Fruit fly (Drosophila melanogaster) whole organism, embryonic: Measurements from ENCODE around the gene srl.

ENCODE experiments used
- Blimp-1 ChIP-seq: fragments of 200-800 bp; sonication (Bioruptor generic); optimal IDR thresholded peaks from 3 replicates; lab custom pipeline; 2018; ENCODE audit warnings: missing biosample characterization, missing genetic modification characterization, mild to moderate bottlenecking, moderate library complexity, missing genetic modification reagents
- C15 ChIP-seq: fragments of 200-800 bp; sonication (Bioruptor generic); IDR thresholded peaks from 3 replicates; pipeline ENCODE4 v1.3.6; 2022; ENCODE audit warnings: missing biosample characterization, missing genetic modification characterization
- CG10274 ChIP-seq: fragments of 200-800 bp; sonication (Bioruptor generic); optimal IDR thresholded peaks from 3 replicates; lab custom pipeline; 2017; ENCODE audit warnings: missing biosample characterization, mild to moderate bottlenecking, missing genetic modification characterization
- CG10565 ChIP-seq: fragments of 200-800 bp; sonication (Bioruptor generic); optimal IDR thresholded peaks from 3 replicates; lab custom pipeline; 2016; ENCODE audit warnings: missing biosample characterization, mild to moderate bottlenecking, missing genetic modification characterization
- CG10654 ChIP-seq: fragments of 200-800 bp; sonication (Bioruptor generic); optimal IDR thresholded peaks from 2 replicates; lab custom pipeline; 2016; ENCODE audit warnings: missing biosample characterization, missing genetic modification characterization
- CG11247 ChIP-seq: fragments of 200-800 bp; sonication (Bioruptor generic); IDR thresholded peaks from 2 replicates; pipeline ENCODE4 v1.3.6; 2022; ENCODE audit warnings: missing biosample characterization, missing genetic modification characterization
- CG12236 ChIP-seq: fragments of 200-800 bp; sonication (Bioruptor generic); optimal IDR thresholded peaks from 2 replicates; lab custom pipeline; 2016; ENCODE audit warnings: missing biosample characterization, missing genetic modification characterization
- CG13624 ChIP-seq: fragments of 200-800 bp; sonication (Bioruptor generic); optimal IDR thresholded peaks from 2 replicates; lab custom pipeline; 2016; ENCODE audit warnings: missing biosample characterization, missing genetic modification characterization
- CG2116 ChIP-seq: fragments of 200-800 bp; sonication (Bioruptor generic); optimal IDR thresholded peaks from 3 replicates; lab custom pipeline; 2018; ENCODE audit warnings: missing biosample characterization, mild to moderate bottlenecking, missing genetic modification characterization
- CG32767 ChIP-seq: fragments of 200-800 bp; sonication (Bioruptor generic); IDR thresholded peaks from 2 replicates; pipeline ENCODE4 v1.3.6; 2022; ENCODE audit warnings: missing biosample characterization, missing genetic modification characterization
- CG33213 ChIP-seq: fragments of 200-800 bp; sonication (Bioruptor generic); optimal IDR thresholded peaks from 3 replicates; lab custom pipeline; 2016; ENCODE audit warnings: missing biosample characterization, missing genetic modification characterization
- CG3726 ChIP-seq: fragments of 200-800 bp; sonication (Bioruptor generic); IDR thresholded peaks from 3 replicates; pipeline ENCODE4, ENCODE4 v1.3.6; 2022; ENCODE audit warnings: missing biosample characterization, missing genetic modification characterization
- CG3847 ChIP-seq: fragments of 200-800 bp; sonication (Bioruptor generic); IDR thresholded peaks from 2 replicates; pipeline ENCODE4 v1.3.6; 2022; ENCODE audit warnings: missing biosample characterization, missing genetic modification characterization
- CG4820 ChIP-seq: fragments of 200-800 bp; sonication (Bioruptor generic); optimal IDR thresholded peaks from 3 replicates; lab custom pipeline; 2016; ENCODE audit warnings: missing biosample characterization, missing genetic modification characterization
- CG7928 ChIP-seq: fragments of 200-800 bp; sonication (Bioruptor generic); optimal IDR thresholded peaks from 2 replicates; lab custom pipeline; 2017; ENCODE audit warnings: missing biosample characterization, mild to moderate bottlenecking, missing genetic modification characterization
- CG7963 ChIP-seq: fragments of 200-800 bp; sonication (Bioruptor generic); IDR thresholded peaks from 3 replicates; pipeline ENCODE4 v1.3.6; 2022; ENCODE audit warnings: missing biosample characterization, missing genetic modification characterization; ENCODE audit not compliant: partially characterized antibody
- CG8765 ChIP-seq: fragments of 200-800 bp; sonication (Bioruptor generic); IDR thresholded peaks from 2 replicates; pipeline ENCODE4 v1.3.6; 2022; ENCODE audit warnings: missing biosample characterization, missing genetic modification characterization
- CG9215 ChIP-seq: fragments of 200-800 bp; sonication (Bioruptor generic); IDR thresholded peaks from 2 replicates; pipeline ENCODE4 v1.3.6; 2022; ENCODE audit warnings: missing biosample characterization, missing genetic modification characterization
- CG9727 ChIP-seq: fragments of 200-800 bp; sonication (Bioruptor generic); optimal IDR thresholded peaks from 3 replicates; lab custom pipeline; 2017; ENCODE audit warnings: missing biosample characterization, mild to moderate bottlenecking, missing genetic modification characterization
- Doc2 ChIP-seq: fragments of 200-800 bp; sonication (Bioruptor generic); IDR thresholded peaks from 2 replicates; pipeline ENCODE4 v1.3.6; 2022; ENCODE audit warnings: missing biosample characterization, missing genetic modification characterization
- E2f1 ChIP-seq: fragments of 200-800 bp; sonication (Bioruptor generic); IDR thresholded peaks from 2 replicates; pipeline ENCODE4 v1.3.6; 2022; ENCODE audit warnings: missing biosample characterization, missing genetic modification characterization
- Fer1 ChIP-seq: fragments of 200-800 bp; sonication (Bioruptor generic); optimal IDR thresholded peaks from 2 replicates; lab custom pipeline; 2017; ENCODE audit warnings: missing biosample characterization, mild to moderate bottlenecking, missing genetic modification characterization
- H15 ChIP-seq: fragments of 200-800 bp; sonication (Bioruptor generic); IDR thresholded peaks from 3 replicates; pipeline ENCODE4 v1.3.6; 2022; ENCODE audit warnings: missing biosample characterization, missing genetic modification characterization
- H2.0 ChIP-seq: fragments of 200-800 bp; sonication (Bioruptor generic); IDR thresholded peaks from 2 replicates; pipeline ENCODE4 v1.3.6; 2022; ENCODE audit warnings: missing biosample characterization, missing genetic modification characterization
- Hsf ChIP-seq: fragments of 200-800 bp; sonication (Bioruptor generic); optimal IDR thresholded peaks from 3 replicates; lab custom pipeline; 2016; ENCODE audit warnings: missing biosample characterization, missing genetic modification characterization
- Lim3 ChIP-seq: fragments of 200-800 bp; sonication (Bioruptor generic); IDR thresholded peaks from 2 replicates; pipeline ENCODE4 v1.3.6; 2022; ENCODE audit warnings: missing biosample characterization, missing genetic modification characterization
- Mad ChIP-seq: fragments of 200-800 bp; sonication (Bioruptor generic); optimal IDR thresholded peaks from 2 replicates; lab custom pipeline; 2016; ENCODE audit warnings: missing biosample characterization, missing genetic modification characterization
- Mes4 ChIP-seq: fragments of 200-800 bp; sonication (Bioruptor generic); optimal IDR thresholded peaks from 2 replicates; lab custom pipeline; 2016; ENCODE audit warnings: missing biosample characterization, missing genetic modification characterization
- Mrtf ChIP-seq: fragments of 200-800 bp; sonication (Bioruptor generic); IDR thresholded peaks from 3 replicates; pipeline ENCODE4 v1.3.6; 2022; ENCODE audit warnings: missing biosample characterization, missing genetic modification characterization
- NFAT ChIP-seq: fragments of 200-800 bp; sonication (Bioruptor generic); IDR thresholded peaks from 2 replicates; pipeline ENCODE4 v1.3.6; 2022; ENCODE audit warnings: missing biosample characterization, missing genetic modification characterization
- Sry-δ ChIP-seq: fragments of 200-800 bp; sonication (Bioruptor generic); optimal IDR thresholded peaks from 2 replicates; lab custom pipeline; 2016; ENCODE audit warnings: missing biosample characterization, missing genetic modification characterization
- amos ChIP-seq: fragments of 200-800 bp; sonication (Bioruptor generic); IDR thresholded peaks from 2 replicates; pipeline ENCODE4 v1.3.6; 2022; ENCODE audit warnings: missing biosample characterization, missing genetic modification characterization; ENCODE audit not compliant: partially characterized antibody
- bcd ChIP-seq: fragments of 200-800 bp; sonication (Bioruptor generic); optimal IDR thresholded peaks from 2 replicates; lab custom pipeline; 2017; ENCODE audit warnings: missing biosample characterization, mild to moderate bottlenecking, missing genetic modification characterization
- emc ChIP-seq: fragments of 200-800 bp; sonication (Bioruptor generic); optimal IDR thresholded peaks from 2 replicates; lab custom pipeline; 2016; ENCODE audit warnings: missing biosample characterization, missing genetic modification characterization
- gfzf ChIP-seq: fragments of 200-800 bp; sonication (Bioruptor generic); optimal IDR thresholded peaks from 2 replicates; lab custom pipeline; 2016; ENCODE audit warnings: missing biosample characterization, mild to moderate bottlenecking, missing genetic modification characterization, moderate library complexity
- gsb ChIP-seq: fragments of 200-800 bp; sonication (Bioruptor generic); IDR thresholded peaks from 2 replicates; pipeline ENCODE4 v1.3.6; 2022; ENCODE audit warnings: missing biosample characterization, missing genetic modification characterization
- hkb ChIP-seq, 2 experiments: fragments of 200-800 bp in 1 of 2; fragments of >200 bp in 1 of 2; sonication (Bioruptor generic) in 1 of 2; IDR thresholded peaks in 1 of 2; optimal IDR thresholded peaks in 1 of 2; 2 replicates each; pipeline versions ENCODE4 v1.3.6 to Lab custom; 2017 to 2022; ENCODE audit warnings: missing biosample characterization in 1 of 2, missing genetic modification characterization in 1 of 2
- hth ChIP-seq: fragments of >200 bp; optimal IDR thresholded peaks from 2 replicates; lab custom pipeline; 2017; ENCODE audit warnings: inconsistent platforms
- lola ChIP-seq, 3 experiments: fragments of >200 bp in 2 of 3; fragments of 200-800 bp in 1 of 3; sonication (Bioruptor generic) in 1 of 3; optimal IDR thresholded peaks; 2 replicates each; lab custom pipeline; 2017 to 2019; ENCODE audit warnings: missing biosample characterization in 3 of 3, missing genetic modification characterization in 3 of 3, mild to moderate bottlenecking in 1 of 3, moderate library complexity in 1 of 3
- lov ChIP-seq, 2 experiments: fragments of 200-800 bp in 1 of 2; fragments of >200 bp in 1 of 2; sonication (Bioruptor generic) in 1 of 2; IDR thresholded peaks in 1 of 2; optimal IDR thresholded peaks in 1 of 2; 2 replicates in 1 of 2; 3 replicates in 1 of 2; pipeline versions ENCODE4 v1.3.6 to Lab custom; 2017 to 2022; ENCODE audit warnings: missing biosample characterization in 1 of 2, missing genetic modification characterization in 1 of 2
- luna ChIP-seq: fragments of 200-800 bp; sonication (Bioruptor generic); optimal IDR thresholded peaks from 2 replicates; lab custom pipeline; 2016; ENCODE audit warnings: missing biosample characterization, missing genetic modification characterization
- maf-S ChIP-seq: fragments of 200-800 bp; sonication (Bioruptor generic); optimal IDR thresholded peaks from 2 replicates; lab custom pipeline; 2016; ENCODE audit warnings: missing biosample characterization, missing genetic modification characterization
- mirr ChIP-seq: fragments of 200-800 bp; sonication (Bioruptor generic); optimal IDR thresholded peaks from 3 replicates; lab custom pipeline; 2018; ENCODE audit warnings: missing biosample characterization, mild to moderate bottlenecking, missing genetic modification characterization
- pb ChIP-seq: fragments of 200-800 bp; sonication (Bioruptor generic); optimal IDR thresholded peaks from 3 replicates; lab custom pipeline; 2016; ENCODE audit warnings: missing biosample characterization, missing genetic modification characterization
- psq ChIP-seq: fragments of 200-800 bp; sonication (Bioruptor generic); optimal IDR thresholded peaks from 2 replicates; lab custom pipeline; 2017; ENCODE audit warnings: missing biosample characterization, missing genetic modification characterization
- schlank ChIP-seq: fragments of 200-800 bp; sonication (Bioruptor generic); optimal IDR thresholded peaks from 2 replicates; lab custom pipeline; 2018; ENCODE audit warnings: missing biosample characterization, mild to moderate bottlenecking, missing genetic modification characterization
- shn ChIP-seq: fragments of 200-800 bp; sonication (Bioruptor generic); optimal IDR thresholded peaks from 3 replicates; lab custom pipeline; 2016; ENCODE audit warnings: missing biosample characterization, missing genetic modification characterization
- tio ChIP-seq: fragments of 200-800 bp; sonication (Bioruptor generic); optimal IDR thresholded peaks from 2 replicates; lab custom pipeline; 2017; ENCODE audit warnings: missing biosample characterization, missing genetic modification characterization, inconsistent platforms
- ttk ChIP-seq: fragments of 200-800 bp; sonication (Bioruptor generic); IDR thresholded peaks from 2 replicates; pipeline ENCODE4 v2.1.2; 2022; ENCODE audit warnings: missing biosample characterization, missing genetic modification characterization
- zf30C ChIP-seq: fragments of 200-800 bp; sonication (Bioruptor generic); optimal IDR thresholded peaks from 3 replicates; lab custom pipeline; 2018; ENCODE audit warnings: missing biosample characterization, mild to moderate bottlenecking, missing genetic modification characterization

srl gene

dm6 chr3R:4433441-4434077, 4.4 kb upstream of the srl start, which contains the start of the genes eIF3a and CG1074 (continued):
- TF ChIP-seq CG10565 (GFP tag; lab: Kevin White, UChicago) = no peak
- TF ChIP-seq bcd (GFP tag; lab: Kevin White, UChicago) = peak; percentile 73
- no peak for TF ChIP-seq CG9215
- no peak for TF ChIP-seq Blimp-1 (GFP tag; lab: Kevin White, UChicago)
- TF ChIP-seq Mrtf (GFP tag; lab: Robert Waterston, UW) = no peak; the same call in 2 of the 3 replicates
- TF ChIP-seq emc (GFP tag; lab: Kevin White, UChicago) = peak; percentile 28
- TF ChIP-seq CG7963 (GFP tag; lab: Robert Waterston, UW) = peak; percentile 98
- TF ChIP-seq maf-S (GFP tag; lab: Kevin White, UChicago) = peak; percentile 65
- peak; percentile 75 for TF ChIP-seq CG11247 (GFP tag; lab: Robert Waterston, UW)
- peak; percentile 82 for TF ChIP-seq Fer1 (GFP tag; lab: Kevin White, UChicago)
- peak; percentile 50; the same call in 2 of the 3 replicates for TF ChIP-seq H15
- TF ChIP-seq luna (GFP tag; lab: Kevin White, UChicago) = peak; percentile 51
- peak; percentile 62; the same call in 1 of the 2 replicates for TF ChIP-seq CG32767 (GFP tag; lab: Robert Waterston, UW)
- TF ChIP-seq tio = no peak
- TF ChIP-seq CG2116 (GFP tag; lab: Kevin White, UChicago) = peak; percentile 100
- peak; percentile 94 for TF ChIP-seq NFAT (GFP tag; lab: Robert Waterston, UW)
- no peak for TF ChIP-seq Doc2 (GFP tag; lab: Robert Waterston, UW)
- TF ChIP-seq amos = peak; percentile 98
- TF ChIP-seq CG3847 (GFP tag; lab: Robert Waterston, UW) = peak; percentile 81
- peak; percentile 44 for TF ChIP-seq gsb (GFP tag; lab: Robert Waterston, UW)
- peak; percentile 73 for TF ChIP-seq Mad (GFP tag; lab: Kevin White, UChicago)
- no peak for TF ChIP-seq CG3726 (GFP tag; lab: Robert Waterston, UW)
- TF ChIP-seq CG10654 (GFP tag; lab: Kevin White, UChicago) = peak; percentile 40
- peak; percentile 5 for TF ChIP-seq CG12236 (GFP tag; lab: Kevin White, UChicago)
- TF ChIP-seq CG4820 = no peak
- peak; percentile 49; the same call in 1 of the 2 replicates for TF ChIP-seq E2f1
- TF ChIP-seq CG8765 (GFP tag; lab: Robert Waterston, UW) = no peak
- no peak for TF ChIP-seq hth (lab: Kevin White, UChicago)
- TF ChIP-seq Sry-δ (GFP tag; lab: Kevin White, UChicago) = peak; percentile 91
- TF ChIP-seq Lim3 (GFP tag; lab: Robert Waterston, UW) = no peak
- TF ChIP-seq H2.0 (GFP tag; lab: Robert Waterston, UW) = peak; percentile 31; the same call in 1 of the 2 replicates
- peak; percentile 51 for TF ChIP-seq shn
- TF ChIP-seq CG13624 (GFP tag; lab: Kevin White, UChicago) = peak; percentile 85
- TF ChIP-seq CG33213 = peak; percentile 78
- peak; percentile 78 for TF ChIP-seq CG9727 (GFP tag; lab: Kevin White, UChicago)
- no peak for TF ChIP-seq zf30C (GFP tag; lab: Kevin White, UChicago)
- TF ChIP-seq lola (GFP tag; optimal IDR thresholded peaks at IDR 0.05; lab: Kevin White, UChicago) = peak in 1 of 3 experiments; percentile 2
- 0 out of 3 replicates have a peak, but pooled peaks have one; percentile 40 for TF ChIP-seq C15
- peak; percentile 85 for TF ChIP-seq mirr (GFP tag; lab: Kevin White, UChicago)
- TF ChIP-seq Mes4 (GFP tag; lab: Kevin White, UChicago) = peak; percentile 60
- TF ChIP-seq pb = peak; percentile 56
- TF ChIP-seq hkb (optimal IDR thresholded peaks at IDR 0.05; lab: Kevin White, UChicago) = no peak
- peak; percentile 46 for TF ChIP-seq hkb (GFP tag; IDR thresholded peaks at IDR 0.05; lab: Robert Waterston, UW)
- TF ChIP-seq schlank = peak; percentile 60
- peak; percentile 39 for TF ChIP-seq CG10274 (GFP tag; lab: Kevin White, UChicago)
- TF ChIP-seq CG7928 (GFP tag; lab: Kevin White, UChicago) = peak; percentile 84
- TF ChIP-seq ttk (GFP tag; lab: Robert Waterston, UW) = no peak
- peak; percentile 51 for TF ChIP-seq gfzf (GFP tag; lab: Kevin White, UChicago)
- peak; percentile 65 for TF ChIP-seq Hsf (GFP tag; lab: Kevin White, UChicago)
- TF ChIP-seq psq = peak; percentile 13
- TF ChIP-seq lov (optimal IDR thresholded peaks at IDR 0.05; lab: Kevin White, UChicago) = no peak
- TF ChIP-seq lov (GFP tag; IDR thresholded peaks at IDR 0.05; lab: Robert Waterston, UW) = peak; percentile 59; the same call in 1 of the 3 replicates
